Worm (Caenorhabditis elegans) whole organism, L4/young adult: ENCODE measurements around the gene C18H9.1.

Source experiments
- W03F9.2 ChIP-seq: fragments of 150-350 bp; optimal IDR thresholded peaks from 2 replicates; lab custom pipeline; 2014; ENCODE audit warnings: missing biosample characterization, missing genetic modification characterization
- dao-5 ChIP-seq: sonication (generic microtip); optimal IDR thresholded peaks from 2 replicates; lab custom pipeline; 2016; ENCODE audit warnings: missing genotype, missing genetic modification characterization, moderate library complexity, missing compliant biosample characterization
- him-1 ChIP-seq: sonication (generic microtip); optimal IDR thresholded peaks from 2 replicates; lab custom pipeline; 2016; ENCODE audit warnings: missing genotype, missing genetic modification reagents, missing genetic modification characterization, missing compliant biosample characterization

The C18H9.1 gene

ce11 chrII:6698784-6699183 lies at the start of gene C18H9.1:
TSS of gene C18H9.1 (plus strand) at chrII:6699084.
- TF ChIP-seq dao-5 (tag; lab: Kevin White, UChicago) (no peak), W03F9.2 (tag; lab: Kevin White, UChicago) (no peak)

ce11 chrII:6651719-6652118 lies 47.2 kb upstream of the C18H9.1 start, which contains the start of gene sra-26:
TSS of gene sra-26 (minus strand) at chrII:6651819.
- TF ChIP-seq dao-5 (tag; lab: Kevin White, UChicago) (no peak), him-1 (tag; lab: Kevin White, UChicago) (no peak), W03F9.2 (tag; lab: Kevin White, UChicago) (no peak)

DNA sequence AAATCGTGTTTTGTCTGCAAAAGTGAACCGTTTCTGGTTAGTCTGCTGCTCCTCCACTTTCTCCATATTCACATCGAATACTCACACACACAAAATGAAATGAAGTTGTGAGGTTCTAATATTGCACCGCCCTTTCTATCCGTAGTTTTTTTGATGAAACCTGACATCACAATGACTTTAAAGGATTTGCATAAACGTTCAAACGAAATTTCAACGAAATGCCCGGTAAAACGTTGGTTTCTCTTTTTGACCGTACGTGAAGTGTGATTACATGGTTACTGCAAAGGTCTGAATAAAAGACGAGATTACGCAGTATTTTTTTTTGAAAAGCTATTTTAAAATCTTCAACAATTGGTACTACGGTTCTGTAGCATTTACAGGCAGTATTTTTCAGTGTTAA lies 44.6 kb upstream of the C18H9.1 start, which contains the start of gene T19D12.9:
T19D12.9 (minus strand) TSS at position 101 of the 400 bp plus-strand sequence.
- TF ChIP-seq dao-5 (tag; lab: Kevin White, UChicago): no peak
- no peak for TF ChIP-seq him-1 (tag; lab: Kevin White, UChicago)
- no peak for TF ChIP-seq W03F9.2 (tag; lab: Kevin White, UChicago)

DNA sequence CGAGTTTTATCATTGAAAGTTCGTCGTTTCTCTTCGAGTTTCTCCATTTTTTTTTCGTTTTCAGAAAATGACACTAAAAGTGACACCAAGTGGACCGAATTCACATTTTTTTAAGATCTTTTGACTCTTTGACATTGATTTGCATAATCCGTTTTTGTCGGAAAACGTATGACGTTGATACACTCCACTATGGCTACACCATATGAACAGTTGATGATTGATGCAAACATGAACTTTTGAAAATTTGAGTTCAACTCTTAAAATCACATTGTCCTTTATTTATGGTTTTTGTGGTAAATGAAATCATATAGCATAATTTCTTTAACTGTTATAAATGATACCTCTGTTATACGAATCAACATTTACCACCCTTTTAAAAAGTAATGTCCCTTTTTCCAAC lies 40.1 kb upstream of the C18H9.1 start, which contains the start of gene T19D12.10:
T19D12.10 (minus strand) TSS at position 101 of the 400 bp plus-strand sequence.
- TF ChIP-seq dao-5 (tag; lab: Kevin White, UChicago): no peak
- no peak for TF ChIP-seq him-1 (tag; lab: Kevin White, UChicago)
- TF ChIP-seq W03F9.2 (tag; lab: Kevin White, UChicago): no peak

ce11 chrII:6661211-6661610 lies 37.7 kb upstream of the C18H9.1 start, which contains the start of gene T19D12.2:
TSS of gene T19D12.2 (plus strand) at chrII:6661335.
- TF ChIP-seq W03F9.2 (tag; lab: Kevin White, UChicago) (no peak), dao-5 (tag; lab: Kevin White, UChicago) (no peak), him-1 (tag; lab: Kevin White, UChicago) (no peak)

- TF ChIP-seq W03F9.2 (tag; lab: Kevin White, UChicago): no peak
- no peak for TF ChIP-seq him-1 (tag; lab: Kevin White, UChicago)
- no peak for TF ChIP-seq dao-5 (tag; lab: Kevin White, UChicago)
These were observed 35.1 kb upstream of the C18H9.1 start for ce11 chrII:6663799-6664198.

ce11 chrII:6665908-6666307 lies 33.0 kb upstream of the C18H9.1 start:
- TF ChIP-seq him-1 (tag; lab: Kevin White, UChicago) (no peak), W03F9.2 (tag; lab: Kevin White, UChicago) (no peak), dao-5 (tag; lab: Kevin White, UChicago) (no peak)

ce11 chrII:6666598-6666997 lies 32.3 kb upstream of the C18H9.1 start, which contains the start of gene T19D12.1:
TSS of gene T19D12.1 (plus strand) at chrII:6666898.
- TF ChIP-seq W03F9.2 (tag; lab: Kevin White, UChicago) (no peak), dao-5 (tag; lab: Kevin White, UChicago) (no peak), him-1 (tag; lab: Kevin White, UChicago) (no peak)

DNA sequence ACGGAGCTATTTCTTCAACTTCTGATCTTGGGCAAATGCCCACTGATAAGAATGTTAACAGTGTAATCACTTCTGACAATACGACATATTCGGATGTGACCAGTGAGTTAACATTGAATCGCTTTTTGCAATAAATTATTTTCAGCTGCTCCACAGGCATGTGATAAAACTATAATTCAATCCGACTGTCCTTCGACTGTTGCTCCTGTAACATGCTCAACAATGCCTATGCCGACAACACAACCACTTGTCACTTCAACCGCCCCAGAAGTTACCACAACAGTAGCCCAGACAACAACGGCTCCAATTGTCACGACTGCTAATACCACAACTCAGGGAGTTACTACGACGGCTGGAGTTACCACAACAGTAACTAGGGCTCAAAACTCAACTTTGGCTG lies 31.4 kb upstream of the C18H9.1 start:
- no peak for TF ChIP-seq him-1 (tag; lab: Kevin White, UChicago)
- no peak for TF ChIP-seq W03F9.2 (tag; lab: Kevin White, UChicago)
- no peak for TF ChIP-seq dao-5 (tag; lab: Kevin White, UChicago)

- TF ChIP-seq dao-5 (tag; lab: Kevin White, UChicago) (no peak), him-1 (tag; lab: Kevin White, UChicago) (no peak), W03F9.2 (tag; lab: Kevin White, UChicago) (no peak)
These were observed 30.4 kb upstream of the C18H9.1 start for ce11 chrII:6668496-6668895.

DNA sequence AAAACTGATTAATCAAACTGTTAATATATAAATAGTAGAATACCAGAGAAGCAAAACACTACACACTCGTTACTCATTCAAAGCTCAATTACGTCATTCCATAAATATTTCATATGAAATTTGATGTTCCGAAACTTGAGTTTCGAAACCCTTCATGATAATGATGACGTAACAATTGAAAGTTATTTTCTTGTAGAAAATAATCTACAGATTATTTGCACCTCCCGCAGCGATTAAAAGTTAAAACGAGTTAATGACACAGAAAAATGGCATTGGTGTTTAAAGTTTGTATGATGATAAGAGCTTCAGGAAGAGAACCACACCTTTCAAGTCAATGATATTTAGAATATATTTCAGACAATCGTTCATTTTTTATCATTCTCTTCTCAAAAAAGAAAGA lies 25.0 kb upstream of the C18H9.1 start, which contains the start of gene H43E16.1:
H43E16.1 (plus strand) TSS at position 375 of the 400 bp plus-strand sequence.
- TF ChIP-seq him-1 (tag; lab: Kevin White, UChicago) (no peak), dao-5 (tag; lab: Kevin White, UChicago) (no peak), W03F9.2 (tag; lab: Kevin White, UChicago) (no peak)

DNA sequence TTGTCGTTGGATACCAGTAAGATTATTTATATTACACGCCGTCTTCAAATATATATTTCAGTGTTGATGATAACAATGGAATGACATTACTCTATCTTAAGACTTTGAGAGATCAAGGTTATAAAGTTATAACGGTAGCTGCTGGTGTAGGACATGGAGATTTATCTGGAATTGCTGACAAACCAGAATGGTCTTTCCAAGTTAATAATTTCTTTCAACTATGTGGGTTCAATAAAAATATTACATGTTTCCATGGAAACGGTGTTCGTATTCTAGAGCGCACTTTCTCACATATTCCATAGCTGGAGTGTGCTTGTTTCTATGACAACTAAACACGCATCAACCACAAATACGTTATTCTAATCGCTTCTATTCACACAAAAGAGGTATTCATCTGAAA lies 19.2 kb upstream of the C18H9.1 start, which contains the start of gene ift-74:
ift-74 (plus strand) TSS at position 301 of the 400 bp plus-strand sequence.
- TF ChIP-seq dao-5 (tag; lab: Kevin White, UChicago) (no peak), W03F9.2 (tag; lab: Kevin White, UChicago) (no peak), him-1 (tag; lab: Kevin White, UChicago) (no peak)

DNA sequence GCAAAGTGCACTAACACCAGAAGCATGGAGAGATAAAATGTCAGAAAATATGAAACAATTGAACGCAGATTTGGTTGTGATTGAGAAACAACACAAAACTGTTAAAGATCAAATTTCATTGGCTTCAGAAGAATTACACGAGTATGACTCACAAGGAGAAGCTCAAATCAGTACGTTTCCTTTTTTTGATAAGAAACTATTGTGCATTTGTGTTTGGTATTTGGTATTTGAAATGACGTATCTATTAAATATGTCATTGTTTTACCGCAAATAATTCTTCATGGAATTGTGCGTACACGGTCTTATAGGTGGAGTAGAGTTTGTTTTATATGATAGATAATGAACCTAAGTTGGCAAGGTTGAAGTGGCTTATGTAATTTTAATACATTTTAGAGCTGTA lies 17.4 kb upstream of the C18H9.1 start:
- TF ChIP-seq dao-5 (tag; lab: Kevin White, UChicago) (no peak), W03F9.2 (tag; lab: Kevin White, UChicago) (no peak), him-1 (tag; lab: Kevin White, UChicago) (no peak)

ce11 chrII:6682918-6683317 lies 16.0 kb upstream of the C18H9.1 start:
- no peak for TF ChIP-seq him-1 (tag; lab: Kevin White, UChicago)
- no peak for TF ChIP-seq dao-5 (tag; lab: Kevin White, UChicago)
- TF ChIP-seq W03F9.2 (tag; lab: Kevin White, UChicago): no peak
